Worm (Caenorhabditis elegans) whole organism, L4 larva: ENCODE data around the gene B0024.4.
A peak's percentile ranks its signal among the peaks of the same experiment; 100 is the strongest.

Experiments
- D1046.2 ChIP-seq: fragments of 200-800 bp; sonication (Bioruptor generic); IDR thresholded peaks from 2 replicates; pipeline ENCODE4 v1.3.6; 2022; ENCODE audit warnings: missing genetic modification characterization, missing compliant biosample characterization
- R02D3.7 ChIP-seq: fragments of 150-350 bp; sonication (generic microtip); optimal IDR thresholded peaks from 3 replicates; lab custom pipeline; 2014; ENCODE audit warnings: missing biosample characterization, missing genetic modification characterization
- Y48G9A.11 ChIP-seq: fragments of 200-800 bp; sonication (Bioruptor generic); IDR thresholded peaks from 2 replicates; pipeline ENCODE4 v1.3.6; 2022; ENCODE audit warnings: missing genetic modification reagents, missing genetic modification characterization, missing compliant biosample characterization
- Y5F2A.4 ChIP-seq: fragments of 200-800 bp; sonication (Bioruptor generic); optimal IDR thresholded peaks from 2 replicates; lab custom pipeline; 2018; ENCODE audit warnings: mild to moderate bottlenecking, missing genetic modification characterization, missing compliant biosample characterization
- ZK337.2 ChIP-seq: fragments of 200-800 bp; sonication (Bioruptor generic); IDR thresholded peaks from 2 replicates; pipeline ENCODE4 v1.3.6; 2022; ENCODE audit warnings: missing genetic modification reagents, missing genetic modification characterization, missing compliant biosample characterization
- ZK546.5 ChIP-seq, 2 experiments: sonication (generic microtip); optimal IDR thresholded peaks; 2 replicates each; lab custom pipeline; 2017; ENCODE audit warnings: missing biosample characterization in 2 of 2, missing genetic modification characterization in 2 of 2
- aha-1 ChIP-seq: fragments of 150-350 bp; peaks from one replicate; lab custom pipeline; 2014; ENCODE audit warnings: missing biosample characterization, missing genetic modification characterization
- aly-2 ChIP-seq: sonication (generic microtip); optimal IDR thresholded peaks from 2 replicates; lab custom pipeline; 2018; ENCODE audit warnings: missing biosample characterization, missing genetic modification characterization
- ceh-28 ChIP-seq: fragments of 150-350 bp; optimal IDR thresholded peaks from 2 replicates; lab custom pipeline; 2014; ENCODE audit warnings: missing biosample characterization, missing genetic modification reagents, missing genetic modification characterization
- ceh-44 ChIP-seq: fragments of 200-800 bp; sonication (Bioruptor generic); IDR thresholded peaks from 2 replicates; pipeline ENCODE4 v1.3.6; 2022; ENCODE audit warnings: missing genetic modification reagents, missing genetic modification characterization, missing compliant biosample characterization
- ceh-62 ChIP-seq: sonication (generic microtip); optimal IDR thresholded peaks from 2 replicates; lab custom pipeline; 2017; ENCODE audit warnings: missing biosample characterization, missing genetic modification characterization
- ceh-82 ChIP-seq: sonication (generic microtip); optimal IDR thresholded peaks from 2 replicates; lab custom pipeline; 2017; ENCODE audit warnings: missing biosample characterization, missing genetic modification characterization
- ces-1 ChIP-seq: fragments of 150-350 bp; sonication (generic microtip); optimal IDR thresholded peaks from 4 replicates; lab custom pipeline; 2014; ENCODE audit warnings: missing biosample characterization, missing genetic modification reagents, missing genetic modification characterization
- ctbp-1 ChIP-seq: fragments of 200-800 bp; sonication (Bioruptor generic); IDR thresholded peaks from 2 replicates; pipeline ENCODE4 v1.3.6; 2022; ENCODE audit warnings: missing genetic modification reagents, missing genetic modification characterization, missing compliant biosample characterization
- daf-12 ChIP-seq: fragments of 150-350 bp; optimal IDR thresholded peaks from 2 replicates; lab custom pipeline; 2014; ENCODE audit warnings: missing biosample characterization, missing genetic modification reagents, missing genetic modification characterization
- daf-16 ChIP-seq, 3 experiments: sonication (generic microtip); optimal IDR thresholded peaks; 2 replicates each; lab custom pipeline; 2016 to 2017; ENCODE audit warnings: missing genetic modification characterization in 3 of 3, missing genetic modification reagents in 3 of 3, mild to moderate bottlenecking in 2 of 3, missing compliant biosample characterization in 2 of 3, missing biosample characterization in 1 of 3, moderate library complexity in 1 of 3
- dmd-6 ChIP-seq: fragments of 200-800 bp; sonication (Bioruptor generic); IDR thresholded peaks from 2 replicates; pipeline ENCODE4 v1.3.6; 2022; ENCODE audit warnings: missing genetic modification reagents, missing genetic modification characterization, missing compliant biosample characterization
- dmd-8 ChIP-seq: fragments of 200-800 bp; sonication (Bioruptor generic); IDR thresholded peaks from 2 replicates; pipeline ENCODE4 v1.3.6; 2022; ENCODE audit warnings: missing genetic modification characterization, missing compliant biosample characterization
- dmd-9 ChIP-seq: fragments of 200-800 bp; sonication (Bioruptor generic); IDR thresholded peaks from 2 replicates; pipeline ENCODE4 v1.3.6; 2022; ENCODE audit warnings: missing genetic modification reagents, missing genetic modification characterization, missing compliant biosample characterization
- dpl-1 ChIP-seq: fragments of 150-350 bp; optimal IDR thresholded peaks from 2 replicates; lab custom pipeline; 2014; ENCODE audit warnings: missing biosample characterization, missing genetic modification reagents, missing genetic modification characterization
- duxl-1 ChIP-seq: sonication (generic microtip); optimal IDR thresholded peaks from 2 replicates; lab custom pipeline; 2016; ENCODE audit warnings: mild to moderate bottlenecking, missing genetic modification characterization, moderate library complexity, missing compliant biosample characterization; ENCODE audit not compliant: poor library complexity
- dve-1 ChIP-seq: sonication (generic microtip); optimal IDR thresholded peaks from 2 replicates; lab custom pipeline; 2017; ENCODE audit warnings: antibody characterized with exemption, mild to moderate bottlenecking, missing genetic modification characterization, missing compliant biosample characterization; ENCODE audit not compliant: insufficient read depth
- fkh-10 ChIP-seq: fragments of 150-350 bp; optimal IDR thresholded peaks from 2 replicates; lab custom pipeline; 2014; ENCODE audit warnings: missing biosample characterization, missing genetic modification reagents, missing genetic modification characterization
- fos-1 ChIP-seq: fragments of 150-350 bp; optimal IDR thresholded peaks from 2 replicates; lab custom pipeline; 2014; ENCODE audit warnings: missing biosample characterization, missing genetic modification characterization
- gei-8 ChIP-seq: fragments of 200-800 bp; sonication (Bioruptor generic); optimal IDR thresholded peaks from 2 replicates; lab custom pipeline; 2018; ENCODE audit warnings: mild to moderate bottlenecking, missing genetic modification characterization, missing compliant biosample characterization
- lin-29 ChIP-seq: fragments of 200-800 bp; sonication (Bioruptor generic); IDR thresholded peaks from 2 replicates; pipeline ENCODE4 v1.3.6; 2022; ENCODE audit warnings: missing genetic modification reagents, missing genetic modification characterization, missing compliant biosample characterization
- mdl-1 ChIP-seq, 2 experiments: fragments of 150-350 bp in 1 of 2; sonication (generic microtip) in 1 of 2; optimal IDR thresholded peaks; 2 replicates each; lab custom pipeline; 2014 to 2017; ENCODE audit warnings: missing biosample characterization in 2 of 2, missing genetic modification characterization in 2 of 2
- mxl-2 ChIP-seq: fragments of 200-800 bp; sonication (Bioruptor generic); conservative IDR thresholded peaks from 2 replicates; pipeline ENCODE4 v1.3.6; 2022; ENCODE audit warnings: missing genetic modification reagents, missing genetic modification characterization, missing compliant biosample characterization
- mxl-3 ChIP-seq: fragments of 200-800 bp; sonication (Bioruptor generic); optimal IDR thresholded peaks from 2 replicates; lab custom pipeline; 2018; ENCODE audit warnings: mild to moderate bottlenecking, missing genetic modification characterization, missing compliant biosample characterization
- nhr-11 ChIP-seq: fragments of 150-350 bp; optimal IDR thresholded peaks from 2 replicates; lab custom pipeline; 2014; ENCODE audit warnings: missing biosample characterization, missing genetic modification characterization
- nhr-111 ChIP-seq: fragments of 200-800 bp; sonication (Bioruptor generic); optimal IDR thresholded peaks from 2 replicates; lab custom pipeline; 2018; ENCODE audit warnings: mild to moderate bottlenecking, missing genetic modification characterization, missing compliant biosample characterization
- nhr-28 ChIP-seq: fragments of 150-350 bp; optimal IDR thresholded peaks from 2 replicates; lab custom pipeline; 2014; ENCODE audit warnings: missing biosample characterization, missing genetic modification characterization
- nhr-42 ChIP-seq: fragments of 200-800 bp; sonication (Bioruptor generic); IDR thresholded peaks from 2 replicates; pipeline ENCODE4 v1.3.6; 2022; ENCODE audit warnings: missing genetic modification characterization, missing compliant biosample characterization
- nhr-48 ChIP-seq: sonication (generic microtip); optimal IDR thresholded peaks from 2 replicates; lab custom pipeline; 2016; ENCODE audit warnings: mild to moderate bottlenecking, missing genetic modification characterization, missing compliant biosample characterization
- nhr-76 ChIP-seq: fragments of 150-350 bp; optimal IDR thresholded peaks from 2 replicates; lab custom pipeline; 2014; ENCODE audit warnings: missing biosample characterization, missing genetic modification characterization
- sdz-12 ChIP-seq: fragments of 200-800 bp; sonication (Bioruptor generic); optimal IDR thresholded peaks from 2 replicates; lab custom pipeline; 2018; ENCODE audit warnings: mild to moderate bottlenecking, missing genetic modification characterization, missing compliant biosample characterization
- snpc-1.2 ChIP-seq: fragments of 200-800 bp; sonication (Bioruptor generic); IDR thresholded peaks from 2 replicates; pipeline ENCODE4 v1.3.6; 2022; ENCODE audit warnings: missing genetic modification reagents, missing genetic modification characterization, missing compliant biosample characterization
- spr-3 ChIP-seq: fragments of 200-800 bp; sonication (Bioruptor generic); optimal IDR thresholded peaks from 2 replicates; lab custom pipeline; 2018; ENCODE audit warnings: mild to moderate bottlenecking, missing genetic modification characterization, missing compliant biosample characterization
- tag-97 ChIP-seq: fragments of 200-800 bp; sonication (Bioruptor generic); IDR thresholded peaks from 2 replicates; pipeline ENCODE4 v1.3.6; 2022; ENCODE audit warnings: missing genetic modification characterization, missing compliant biosample characterization
- unc-62 ChIP-seq, 3 experiments: fragments of 150-350 bp in 1 of 3; sonication (generic microtip); optimal IDR thresholded peaks in 2 of 3; peaks in 1 of 3; 1 replicate in 1 of 3; 2 replicates in 2 of 3; lab custom pipeline; 2014 to 2017; ENCODE audit warnings: missing biosample characterization in 3 of 3, missing genetic modification characterization in 3 of 3, missing genetic modification reagents in 3 of 3, missing genotype in 1 of 3
- zfp-2 ChIP-seq: sonication (generic microtip); optimal IDR thresholded peaks from 2 replicates; lab custom pipeline; 2016; ENCODE audit warnings: mild to moderate bottlenecking, missing genetic modification characterization, missing compliant biosample characterization
- zip-2 ChIP-seq: fragments of 150-350 bp; optimal IDR thresholded peaks from 2 replicates; lab custom pipeline; 2014; ENCODE audit warnings: missing biosample characterization, missing genetic modification characterization
- ztf-11 ChIP-seq: fragments of 150-350 bp; optimal IDR thresholded peaks from 2 replicates; lab custom pipeline; 2014; ENCODE audit warnings: missing biosample characterization, missing genetic modification characterization

Gene B0024.4

ce11 chrV:10292819-10293357 is 4.3 kb upstream of the B0024.4 start, which contains the start of gene col-149 (continued):
- peak; percentile 81 for TF ChIP-seq nhr-28 (tag; lab: Kevin White, UChicago)
- no peak for TF ChIP-seq nhr-48 (tag; lab: Kevin White, UChicago)
- TF ChIP-seq ceh-44 (GFP tag; lab: Robert Waterston, UW) = no peak
- no peak for TF ChIP-seq ceh-82 (tag; lab: Kevin White, UChicago)
- no peak for TF ChIP-seq tag-97 (GFP tag; lab: Robert Waterston, UW)
- no peak for TF ChIP-seq dmd-8 (GFP tag; lab: Robert Waterston, UW)
- peak in 1 of 2 experiments; percentile 62 for TF ChIP-seq unc-62 (GFP tag; optimal IDR thresholded peaks at IDR 0.05 in 1 of 2; lab: Kevin White, UChicago)
- TF ChIP-seq unc-62 (tag; optimal IDR thresholded peaks at IDR 0.05; lab: Kevin White, UChicago) = no peak
- TF ChIP-seq dmd-6 (GFP tag; lab: Robert Waterston, UW) = no peak; the same call in 1 of the 2 replicates
- no peak for TF ChIP-seq sdz-12 (GFP tag; lab: Kevin White, UChicago)
- no peak for TF ChIP-seq ZK337.2 (GFP tag; lab: Robert Waterston, UW)
- TF ChIP-seq mxl-2 (GFP tag; lab: Robert Waterston, UW) = no peak
- TF ChIP-seq dmd-9 (GFP tag; lab: Robert Waterston, UW) = no peak
- peak; percentile 26 for TF ChIP-seq aha-1 (tag; lab: Kevin White, UChicago)
- no peak for TF ChIP-seq ZK546.5 (tag; optimal IDR thresholded peaks at IDR 0.05; lab: Kevin White, UChicago)
- TF ChIP-seq duxl-1 = no peak
- no peak for TF ChIP-seq nhr-111
- no peak for TF ChIP-seq nhr-42 (GFP tag; lab: Robert Waterston, UW)
- no peak for TF ChIP-seq nhr-11
- TF ChIP-seq ctbp-1 (GFP tag; lab: Robert Waterston, UW) = no peak
- TF ChIP-seq mdl-1 (tag; optimal IDR thresholded peaks at IDR 0.05; lab: Kevin White, UChicago) = no peak
- no peak for TF ChIP-seq ceh-62 (tag; lab: Kevin White, UChicago)
- TF ChIP-seq mxl-3 = peak; percentile 59
- no peak for TF ChIP-seq snpc-1.2 (GFP tag; lab: Robert Waterston, UW)

- no peak for TF ChIP-seq Y48G9A.11
- TF ChIP-seq gei-8 = no peak
- no peak for TF ChIP-seq daf-12 (tag; lab: Kevin White, UChicago)
- no peak for TF ChIP-seq dpl-1
- no peak for TF ChIP-seq lin-29 (GFP tag; lab: Robert Waterston, UW)
- TF ChIP-seq aly-2 (tag; lab: Kevin White, UChicago) = no peak
- TF ChIP-seq mxl-2 (GFP tag; lab: Robert Waterston, UW) = no peak
Observed at ce11 chrV:10294549-10294948, 2.6 kb upstream of the B0024.4 start, which contains the start of gene col-150. col-150 (minus strand) TSS chrV:10294649.

DNA sequence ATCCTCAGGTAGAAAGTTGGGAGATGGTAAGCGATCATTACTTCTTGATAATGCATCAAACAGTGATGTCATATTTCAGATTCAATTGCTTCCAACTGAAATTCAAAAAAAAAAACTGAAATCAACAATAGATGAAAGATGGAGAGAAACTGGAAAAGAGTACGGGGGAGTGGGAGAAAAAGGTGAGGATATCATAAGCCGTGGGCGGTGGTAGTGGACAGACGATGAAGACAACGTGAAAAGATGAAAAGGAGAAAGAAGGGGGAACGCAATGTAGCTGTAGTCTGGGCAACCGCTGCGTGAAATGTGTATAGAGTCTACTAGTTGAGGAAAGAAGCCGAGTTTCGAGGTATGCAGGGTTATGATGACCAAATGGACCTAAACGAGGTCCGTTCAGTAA is 10.1 kb downstream of the B0024.4 start, which contains the start of gene che-12:
che-12 (minus strand) TSS at position 101 of the 400 bp plus-strand sequence.
- TF ChIP-seq ztf-11 (no peak), aly-2 (tag; lab: Kevin White, UChicago) (no peak), Y5F2A.4 (GFP tag; lab: Kevin White, UChicago) (no peak)
- TF ChIP-seq, all 104 proteins: peak for 0

- peak in 1 of 2 experiments; percentile 15 for TF ChIP-seq unc-62 (GFP tag; optimal IDR thresholded peaks at IDR 0.05 in 1 of 2; lab: Kevin White, UChicago)
- no peak for TF ChIP-seq unc-62 (tag; optimal IDR thresholded peaks at IDR 0.05; lab: Kevin White, UChicago)
- peak; percentile 85 for TF ChIP-seq aha-1 (tag; lab: Kevin White, UChicago)
- no peak for TF ChIP-seq zip-2 (tag; lab: Kevin White, UChicago)
Observed at ce11 chrV:10313953-10314352, 16.8 kb downstream of the B0024.4 start, which contains the start of gene gcy-6. gcy-6 (minus strand) TSS chrV:10314053.

ce11 chrV:10314371-10314770 is 17.2 kb downstream of the B0024.4 start, which contains the start of gene trx-2:
trx-2 (plus strand) TSS chrV:10314671.
- TF ChIP-seq nhr-76 (tag; lab: Kevin White, UChicago) (no peak), D1046.2 (GFP tag; lab: Robert Waterston, UW) (no peak), fkh-10 (no peak), R02D3.7 (no peak), tag-97 (GFP tag; lab: Robert Waterston, UW) (no peak), daf-16 (GFP tag; optimal IDR thresholded peaks at IDR 0.05; lab: Kevin White, UChicago) (no peak), daf-16 (tag; optimal IDR thresholded peaks at IDR 0.05; lab: Kevin White, UChicago) (no peak), Y5F2A.4 (GFP tag; lab: Kevin White, UChicago) (no peak), ceh-28 (tag; lab: Kevin White, UChicago) (no peak), ceh-82 (tag; lab: Kevin White, UChicago) (no peak), mdl-1 (tag; optimal IDR thresholded peaks at IDR 0.05; lab: Kevin White, UChicago) (no peak), spr-3 (no peak), fos-1 (no peak), dpl-1 (no peak), zfp-2 (tag; lab: Kevin White, UChicago) (no peak), ces-1 (no peak), sdz-12 (GFP tag; lab: Kevin White, UChicago) (no peak), dve-1 (tag; lab: Kevin White, UChicago) (no peak)
